Worm (Caenorhabditis elegans) whole organism, L3 larva: ENCODE measurements around the gene srg-50.
A peak's percentile ranks its signal among the peaks of the same experiment; 100 is the strongest.

Source experiments
- aly-2 ChIP-seq: fragments of 150-350 bp; optimal IDR thresholded peaks from 2 replicates; lab custom pipeline; 2014; ENCODE audit warnings: missing biosample characterization, missing genetic modification characterization
- ceh-28 ChIP-seq: fragments of 150-350 bp; optimal IDR thresholded peaks from 2 replicates; lab custom pipeline; 2014; ENCODE audit warnings: missing biosample characterization, missing genetic modification reagents, missing genetic modification characterization
- fkh-10 ChIP-seq: sonication (generic microtip); optimal IDR thresholded peaks from 2 replicates; lab custom pipeline; 2017; ENCODE audit warnings: missing biosample characterization, missing genetic modification reagents, missing genetic modification characterization
- nhr-23 ChIP-seq: fragments of 150-350 bp; optimal IDR thresholded peaks from 2 replicates; lab custom pipeline; 2014; ENCODE audit warnings: missing biosample characterization, missing genetic modification reagents, missing genetic modification characterization
- nhr-77 ChIP-seq: fragments of 150-350 bp; optimal IDR thresholded peaks from 2 replicates; lab custom pipeline; 2014; ENCODE audit warnings: missing biosample characterization, missing genetic modification characterization
- ztf-11 ChIP-seq: fragments of 150-350 bp; optimal IDR thresholded peaks from 2 replicates; lab custom pipeline; 2014; ENCODE audit warnings: missing biosample characterization, missing genetic modification characterization

DNA sequence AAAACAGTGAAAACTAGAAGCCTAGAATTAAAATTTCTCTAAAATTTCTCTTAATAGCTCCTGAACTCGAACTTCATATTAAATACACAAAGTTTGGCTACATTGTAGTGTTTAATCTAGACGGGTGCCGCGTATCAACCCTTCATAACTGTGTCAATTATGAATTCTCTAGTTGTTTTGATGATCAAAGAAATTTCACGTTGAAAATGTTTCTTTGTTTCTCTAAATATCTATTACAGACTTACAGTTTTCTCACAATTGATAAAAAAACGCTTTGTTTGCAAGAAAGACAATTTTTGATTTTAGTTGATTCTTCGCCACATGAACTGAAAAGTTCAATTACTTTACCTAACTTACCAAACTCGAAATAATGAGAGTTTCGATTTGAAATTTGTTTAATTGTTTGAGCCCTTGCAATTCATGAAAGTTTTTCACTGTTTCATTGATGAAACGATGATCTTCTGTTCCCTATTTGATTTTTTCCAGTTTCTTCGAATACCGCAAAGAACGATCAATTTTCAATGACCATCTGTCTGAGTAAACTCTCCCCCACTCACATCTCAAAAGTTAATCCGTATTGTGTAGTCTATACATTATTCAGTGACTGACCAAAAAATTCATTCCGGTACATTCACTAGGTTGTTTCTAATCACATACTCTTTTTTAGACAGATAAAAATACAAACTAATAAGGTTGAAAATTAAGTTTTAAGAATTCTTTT, 28.2 kb downstream of the srg-50 start:
- no peak for TF ChIP-seq ceh-28 (tag; lab: Kevin White, UChicago)
- TF ChIP-seq aly-2, result no peak
- no peak for TF ChIP-seq ztf-11 (tag; lab: Kevin White, UChicago)
- peak; percentile 27 for TF ChIP-seq nhr-23 (tag; lab: Kevin White, UChicago)
- no peak for TF ChIP-seq nhr-77 (tag; lab: Kevin White, UChicago)
- no peak for TF ChIP-seq fkh-10 (GFP tag; lab: Kevin White, UChicago)
